Fruit fly (Drosophila melanogaster) Kc167 (cell line): ENCODE results near the gene Nos.

Source experiments
- Sin3A ChIP-seq: fragments of >200 bp; optimal IDR thresholded peaks from 2 replicates; lab custom pipeline; 2018; ENCODE audit warnings: missing external identifiers
- insv ChIP-seq: fragments of >200 bp; optimal IDR thresholded peaks from 3 replicates; lab custom pipeline; 2018; ENCODE audit warnings: missing external identifiers
- ttk ChIP-seq: sonication (Bioruptor generic); optimal IDR thresholded peaks from 2 replicates; lab custom pipeline; 2017; ENCODE audit warnings: missing external identifiers

dm6 chr2L:10754599-10754998 lies 82.7 kb downstream of the Nos start:
- TF ChIP-seq ttk (lab: Kevin White, UChicago) (no peak), Sin3A (lab: Kevin White, UChicago) (no peak), insv (lab: Kevin White, UChicago) (no peak)
